Worm (Caenorhabditis elegans) whole organism, dauer: Measurements from ENCODE around the gene rbf-1.

Experiments used
- unc-62 ChIP-seq: sonication (generic microtip); optimal IDR thresholded peaks from 2 replicates; lab custom pipeline; 2017; ENCODE audit warnings: missing biosample characterization, missing genetic modification reagents, missing genetic modification characterization

rbf-1 gene

ce11 chrIII:6713266-6713665 is 37.7 kb downstream of the rbf-1 start, which contains the start of gene F37A4.4:
Gene F37A4.4 (plus strand): TSS chrIII:6713566.
- TF ChIP-seq unc-62 (GFP tag; lab: Kevin White, UChicago) = no peak

- TF ChIP-seq unc-62 (GFP tag; lab: Kevin White, UChicago) = no peak
These were observed 42.7 kb downstream of the rbf-1 start, which contains the start of gene F37A4.3 for ce11 chrIII:6718270-6718669. Gene F37A4.3 (plus strand): TSS chrIII:6718570.

ce11 chrIII:6722208-6722679 is 46.7 kb downstream of the rbf-1 start, which contains the start of the genes bath-41 and F37A4.2:
Gene bath-41 (minus strand): TSS chrIII:6722258.
Gene F37A4.2 (plus strand): TSS chrIII:6722454.
- no peak for TF ChIP-seq unc-62 (GFP tag; lab: Kevin White, UChicago)

ce11 chrIII:6723089-6723488 is 47.5 kb downstream of the rbf-1 start, which contains the start of gene F37A4.1:
Gene F37A4.1 (plus strand): TSS chrIII:6723389.
- TF ChIP-seq unc-62 (GFP tag; lab: Kevin White, UChicago) = no peak

- TF ChIP-seq unc-62 (GFP tag; lab: Kevin White, UChicago) = no peak
These were observed 49.9 kb downstream of the rbf-1 start, which contains the start of gene wdr-4 for ce11 chrIII:6725489-6725888. Gene wdr-4 (plus strand): TSS chrIII:6725789.

- no peak for TF ChIP-seq unc-62 (GFP tag; lab: Kevin White, UChicago)
These were observed 54.8 kb downstream of the rbf-1 start, which contains the start of the genes Y102E9.5 and odr-4 for ce11 chrIII:6730185-6730850. Gene Y102E9.5 (minus strand): TSS chrIII:6730285. Gene odr-4 (plus strand): TSS chrIII:6730800.

ce11 chrIII:6731285-6731684 is 55.7 kb downstream of the rbf-1 start:
- TF ChIP-seq unc-62 (GFP tag; lab: Kevin White, UChicago) = no peak

ce11 chrIII:6734420-6734819 is 58.9 kb downstream of the rbf-1 start, which contains the start of gene Y102E9.3:
Gene Y102E9.3 (minus strand): TSS chrIII:6734520.
- no peak for TF ChIP-seq unc-62 (GFP tag; lab: Kevin White, UChicago)

- TF ChIP-seq unc-62 (GFP tag; lab: Kevin White, UChicago) = no peak
These were observed 61.0 kb downstream of the rbf-1 start, which contains the start of gene Y102E9.6 for ce11 chrIII:6736566-6736965. Gene Y102E9.6 (minus strand): TSS chrIII:6736666.

- TF ChIP-seq unc-62 (GFP tag; lab: Kevin White, UChicago) = no peak
These were observed 61.4 kb downstream of the rbf-1 start, which contains the start of gene K07E12.2 for ce11 chrIII:6736971-6737370. Gene K07E12.2 (plus strand): TSS chrIII:6737271.

- TF ChIP-seq unc-62 (GFP tag; lab: Kevin White, UChicago) = no peak
These were observed 64.5 kb downstream of the rbf-1 start for ce11 chrIII:6740072-6740471.

- TF ChIP-seq unc-62 (GFP tag; lab: Kevin White, UChicago) = no peak
These were observed 67.0 kb downstream of the rbf-1 start for ce11 chrIII:6742597-6742996.

ce11 chrIII:6746008-6746407 is 70.4 kb downstream of the rbf-1 start, which contains the start of gene dig-1:
Gene dig-1 (plus strand): TSS chrIII:6746308.
- no peak for TF ChIP-seq unc-62 (GFP tag; lab: Kevin White, UChicago)

- no peak for TF ChIP-seq unc-62 (GFP tag; lab: Kevin White, UChicago)
These were observed 71.1 kb downstream of the rbf-1 start for ce11 chrIII:6746668-6747067.

ce11 chrIII:6752612-6753011 is 77.1 kb downstream of the rbf-1 start:
- no peak for TF ChIP-seq unc-62 (GFP tag; lab: Kevin White, UChicago)
